Fruit fly (Drosophila melanogaster) whole organism, embryonic: Measurements from ENCODE around the gene CG46456.
A peak's percentile ranks its signal among the peaks of the same experiment; 100 is the strongest.

Experiments used
- Asciz ChIP-seq: fragments of 200-800 bp; sonication (Bioruptor generic); optimal IDR thresholded peaks from 2 replicates; lab custom pipeline; 2017; ENCODE audit warnings: missing biosample characterization, mild to moderate bottlenecking, missing genetic modification characterization, missing genetic modification reagents
- Bteb2 ChIP-seq: fragments of 200-800 bp; sonication (Bioruptor generic); optimal IDR thresholded peaks from 2 replicates; lab custom pipeline; 2016; ENCODE audit warnings: missing biosample characterization, missing genetic modification characterization
- C15 ChIP-seq: fragments of 200-800 bp; sonication (Bioruptor generic); IDR thresholded peaks from 3 replicates; pipeline ENCODE4 v1.3.6; 2022; ENCODE audit warnings: missing biosample characterization, missing genetic modification characterization
- CG1024 ChIP-seq: fragments of 200-800 bp; sonication (Bioruptor generic); IDR thresholded peaks from 2 replicates; pipeline ENCODE4 v1.3.6; 2022; ENCODE audit warnings: missing biosample characterization, missing genetic modification characterization
- CG10267 ChIP-seq: fragments of 200-800 bp; sonication (Bioruptor generic); optimal IDR thresholded peaks from 2 replicates; lab custom pipeline; 2018; ENCODE audit warnings: missing biosample characterization, mild to moderate bottlenecking, missing genetic modification characterization, moderate library complexity
- CG10366 ChIP-seq: fragments of 200-800 bp; sonication (Bioruptor generic); IDR thresholded peaks from 2 replicates; pipeline ENCODE4 v1.3.6; 2022; ENCODE audit warnings: missing biosample characterization, missing genetic modification characterization
- CG10462 ChIP-seq: fragments of 200-800 bp; sonication (Bioruptor generic); optimal IDR thresholded peaks from 2 replicates; lab custom pipeline; 2016; ENCODE audit warnings: missing biosample characterization, missing genetic modification characterization
- CG10979 ChIP-seq: fragments of 200-800 bp; sonication (Bioruptor generic); optimal IDR thresholded peaks from 2 replicates; lab custom pipeline; 2018; ENCODE audit warnings: missing biosample characterization, mild to moderate bottlenecking, missing genetic modification characterization, moderate library complexity
- CG17829 ChIP-seq: fragments of 200-800 bp; optimal IDR thresholded peaks from 2 replicates; lab custom pipeline; 2019; ENCODE audit warnings: missing biosample characterization, mild to moderate bottlenecking, missing genetic modification characterization, moderate library complexity
- CG18764 ChIP-seq: fragments of 200-800 bp; sonication (Bioruptor generic); optimal IDR thresholded peaks from 3 replicates; lab custom pipeline; 2016; ENCODE audit warnings: missing biosample characterization, missing genetic modification characterization
- CG2129 ChIP-seq: fragments of 200-800 bp; sonication (Bioruptor generic); IDR thresholded peaks from 2 replicates; pipeline ENCODE4 v1.3.6; 2022; ENCODE audit warnings: missing biosample characterization, missing genetic modification characterization; ENCODE audit not compliant: partially characterized antibody
- CG4820 ChIP-seq: fragments of 200-800 bp; sonication (Bioruptor generic); optimal IDR thresholded peaks from 3 replicates; lab custom pipeline; 2016; ENCODE audit warnings: missing biosample characterization, missing genetic modification characterization
- CG6813 ChIP-seq: fragments of 200-800 bp; sonication (Bioruptor generic); optimal IDR thresholded peaks from 2 replicates; lab custom pipeline; 2017; ENCODE audit warnings: missing biosample characterization, missing genetic modification characterization, mild to moderate bottlenecking, moderate library complexity, missing genetic modification reagents
- CG7928 ChIP-seq: fragments of 200-800 bp; sonication (Bioruptor generic); optimal IDR thresholded peaks from 2 replicates; lab custom pipeline; 2017; ENCODE audit warnings: missing biosample characterization, mild to moderate bottlenecking, missing genetic modification characterization
- CG8089 ChIP-seq: fragments of 200-800 bp; sonication (Bioruptor generic); optimal IDR thresholded peaks from 3 replicates; lab custom pipeline; 2016; ENCODE audit warnings: missing biosample characterization, missing genetic modification characterization
- CG8944 ChIP-seq: fragments of 200-800 bp; sonication (Bioruptor generic); optimal IDR thresholded peaks from 3 replicates; lab custom pipeline; 2016; ENCODE audit warnings: missing biosample characterization, missing genetic modification characterization
- CG9876 ChIP-seq: fragments of 200-800 bp; sonication (Bioruptor generic); optimal IDR thresholded peaks from 2 replicates; lab custom pipeline; 2016; ENCODE audit warnings: missing biosample characterization, missing genetic modification characterization
- D ChIP-seq, 2 experiments: fragments of 200-800 bp in 1 of 2; fragments of >200 bp in 1 of 2; sonication (Bioruptor generic) in 1 of 2; optimal IDR thresholded peaks; 2 replicates in 1 of 2; 3 replicates in 1 of 2; lab custom pipeline; 2017; ENCODE audit warnings: mild to moderate bottlenecking in 1 of 2, missing biosample characterization in 1 of 2, missing genetic modification characterization in 1 of 2, missing genetic modification reagents in 1 of 2
- D19A ChIP-seq: fragments of 200-800 bp; optimal IDR thresholded peaks from 3 replicates; lab custom pipeline; 2019; ENCODE audit warnings: missing biosample characterization, mild to moderate bottlenecking, missing genetic modification characterization, moderate library complexity
- Fer3 ChIP-seq: fragments of 200-800 bp; sonication (Bioruptor generic); optimal IDR thresholded peaks from 2 replicates; lab custom pipeline; 2018; ENCODE audit warnings: missing biosample characterization, mild to moderate bottlenecking, missing genetic modification characterization, moderate library complexity
- HHEX ChIP-seq: fragments of 200-800 bp; sonication (Bioruptor generic); optimal IDR thresholded peaks from 3 replicates; lab custom pipeline; 2017; ENCODE audit warnings: missing biosample characterization, mild to moderate bottlenecking, missing genetic modification characterization, missing genetic modification reagents
- Hmr ChIP-seq: fragments of 200-800 bp; sonication (Bioruptor generic); optimal IDR thresholded peaks from 3 replicates; lab custom pipeline; 2017; ENCODE audit warnings: mild to moderate bottlenecking, missing biosample characterization, missing genetic modification reagents, missing genetic modification characterization
- Lhr ChIP-seq: fragments of 200-800 bp; sonication (Bioruptor generic); optimal IDR thresholded peaks from 3 replicates; lab custom pipeline; 2017; ENCODE audit warnings: mild to moderate bottlenecking, missing biosample characterization, missing genetic modification reagents, missing genetic modification characterization
- MBD-R2 ChIP-seq: fragments of 200-800 bp; sonication (Bioruptor generic); IDR thresholded peaks from 2 replicates; pipeline ENCODE4 v1.3.6; 2022; ENCODE audit warnings: missing biosample characterization, missing genetic modification characterization
- Nf-YC ChIP-seq: fragments of 200-800 bp; optimal IDR thresholded peaks from 3 replicates; lab custom pipeline; 2019; ENCODE audit warnings: missing biosample characterization, mild to moderate bottlenecking, missing genetic modification characterization, moderate library complexity
- Sin3A ChIP-seq: fragments of >200 bp; optimal IDR thresholded peaks from 2 replicates; lab custom pipeline; 2018
- Sox102F ChIP-seq: fragments of 200-800 bp; sonication (Bioruptor generic); optimal IDR thresholded peaks from 2 replicates; lab custom pipeline; 2018; ENCODE audit warnings: missing biosample characterization, mild to moderate bottlenecking, missing genetic modification characterization, moderate library complexity
- Ssrp ChIP-seq: fragments of 200-800 bp; sonication (Bioruptor generic); optimal IDR thresholded peaks from 2 replicates; lab custom pipeline; 2018; ENCODE audit warnings: missing biosample characterization, mild to moderate bottlenecking, missing genetic modification characterization, moderate library complexity
- Xrp1 ChIP-seq: fragments of 200-800 bp; sonication (Bioruptor generic); IDR thresholded peaks from 2 replicates; pipeline ENCODE4 v1.3.6; 2022; ENCODE audit warnings: missing biosample characterization, missing genetic modification characterization
- ash1 ChIP-seq: fragments of 200-800 bp; sonication (Bioruptor generic); optimal IDR thresholded peaks from 2 replicates; lab custom pipeline; 2018; ENCODE audit warnings: missing biosample characterization, mild to moderate bottlenecking, missing genetic modification characterization
- bbx ChIP-seq: fragments of 200-800 bp; sonication (Bioruptor generic); IDR thresholded peaks from 2 replicates; pipeline ENCODE4 v1.3.6; 2022; ENCODE audit warnings: missing biosample characterization, missing genetic modification characterization; ENCODE audit not compliant: partially characterized antibody
- chinmo ChIP-seq: fragments of 200-800 bp; sonication (Bioruptor generic); IDR thresholded peaks from 4 replicates; pipeline ENCODE4 v1.3.6; 2022; ENCODE audit warnings: missing biosample characterization, missing genetic modification characterization; ENCODE audit not compliant: partially characterized antibody
- cwo ChIP-seq: fragments of 200-800 bp; sonication (Bioruptor generic); optimal IDR thresholded peaks from 3 replicates; lab custom pipeline; 2017; ENCODE audit warnings: missing biosample characterization, missing genetic modification characterization, mild to moderate bottlenecking, moderate library complexity, missing genetic modification reagents
- eve ChIP-seq, 2 experiments: fragments of >200 bp; optimal IDR thresholded peaks; 2 replicates each; lab custom pipeline; 2017; ENCODE audit warnings: missing biosample characterization in 2 of 2, missing genetic modification characterization in 2 of 2
- ewg ChIP-seq: fragments of 200-800 bp; sonication (Bioruptor generic); optimal IDR thresholded peaks from 3 replicates; lab custom pipeline; 2017; ENCODE audit warnings: mild to moderate bottlenecking, missing biosample characterization, missing genetic modification reagents, missing genetic modification characterization
- eyg ChIP-seq: fragments of 200-800 bp; sonication (Bioruptor generic); optimal IDR thresholded peaks from 3 replicates; lab custom pipeline; 2016; ENCODE audit warnings: missing biosample characterization, missing genetic modification characterization
- gro ChIP-seq: fragments of 200-800 bp; sonication (Bioruptor generic); optimal IDR thresholded peaks from 2 replicates; lab custom pipeline; 2016; ENCODE audit warnings: missing biosample characterization, missing genetic modification characterization
- otp ChIP-seq: fragments of 200-800 bp; sonication (Bioruptor generic); IDR thresholded peaks from 3 replicates; pipeline ENCODE4, ENCODE4 v1.3.6; 2022; ENCODE audit warnings: missing biosample characterization, missing genetic modification characterization
- phol ChIP-seq: fragments of 200-800 bp; sonication (Bioruptor generic); optimal IDR thresholded peaks from 3 replicates; lab custom pipeline; 2018; ENCODE audit warnings: missing biosample characterization, mild to moderate bottlenecking, missing genetic modification characterization, moderate library complexity
- pros ChIP-seq: fragments of 200-800 bp; sonication (Bioruptor generic); optimal IDR thresholded peaks from 3 replicates; lab custom pipeline; 2019; ENCODE audit warnings: missing biosample characterization, mild to moderate bottlenecking, missing genetic modification characterization, moderate library complexity
- row ChIP-seq: fragments of 200-800 bp; sonication (Bioruptor generic); IDR thresholded peaks from 3 replicates; pipeline ENCODE4 v1.3.6; 2022; ENCODE audit warnings: missing biosample characterization, missing genetic modification characterization
- sens-2 ChIP-seq: fragments of 200-800 bp; sonication (Bioruptor generic); IDR thresholded peaks from 2 replicates; pipeline ENCODE4 v1.3.6; 2022; ENCODE audit warnings: missing biosample characterization, missing genetic modification characterization
- sisA ChIP-seq: fragments of 200-800 bp; sonication (Bioruptor generic); IDR thresholded peaks from 2 replicates; pipeline ENCODE4 v1.3.6; 2022; ENCODE audit warnings: missing biosample characterization, missing genetic modification characterization
- sob ChIP-seq: fragments of 200-800 bp; sonication (Bioruptor generic); IDR thresholded peaks from 2 replicates; pipeline ENCODE4 v1.3.6; 2022; ENCODE audit warnings: missing biosample characterization, missing genetic modification characterization
- sug ChIP-seq: fragments of 200-800 bp; optimal IDR thresholded peaks from 2 replicates; lab custom pipeline; 2019; ENCODE audit warnings: missing biosample characterization, mild to moderate bottlenecking, missing genetic modification characterization, moderate library complexity
- trh ChIP-seq: fragments of 200-800 bp; sonication (Bioruptor generic); optimal IDR thresholded peaks from 2 replicates; lab custom pipeline; 2016; ENCODE audit warnings: missing biosample characterization, missing genetic modification characterization

Gene CG46456

dm6 chr3L:5360039-5360988 is 5.2 kb upstream of the CG46456 start, which contains the start of gene Cyt-c1 (continued):
- no peak for TF ChIP-seq Ssrp (tag; lab: Kevin White, UChicago)
- TF ChIP-seq eve (GFP tag; optimal IDR thresholded peaks at IDR 0.05; lab: Kevin White, UChicago), result no peak
- no peak for TF ChIP-seq sens-2
- 0 out of 2 replicates have a peak, but pooled peaks have one; percentile 4 for TF ChIP-seq Xrp1 (GFP tag; lab: Robert Waterston, UW)
- peak; percentile 71 for TF ChIP-seq row (GFP tag; lab: Robert Waterston, UW)
- TF ChIP-seq cwo (GFP tag; lab: Kevin White, UChicago), result no peak
- peak; percentile 18 for TF ChIP-seq Sin3A (lab: Kevin White, UChicago)
- TF ChIP-seq CG8944 (GFP tag; lab: Kevin White, UChicago), result no peak
- no peak for TF ChIP-seq pros (GFP tag; lab: Kevin White, UChicago)
- no peak for TF ChIP-seq gro
- peak; percentile 16 for TF ChIP-seq CG6813
- peak; percentile 67 for TF ChIP-seq Nf-YC
- TF ChIP-seq MBD-R2, result peak; percentile 41
- no peak for TF ChIP-seq CG9876
- no peak for TF ChIP-seq Fer3
- no peak for TF ChIP-seq chinmo

- TF ChIP-seq sug, result peak; percentile 31
- TF ChIP-seq Sox102F (GFP tag; lab: Kevin White, UChicago), result peak; percentile 19
- peak; percentile 1 for TF ChIP-seq HHEX
- TF ChIP-seq phol, result peak; percentile 26
- TF ChIP-seq C15 (GFP tag; lab: Robert Waterston, UW), result 0 out of 3 replicates have a peak, but pooled peaks have one; percentile 26
- TF ChIP-seq D (optimal IDR thresholded peaks at IDR 0.05; lab: Kevin White, UChicago), result no peak
- no peak for TF ChIP-seq D (GFP tag; optimal IDR thresholded peaks at IDR 0.05; lab: Kevin White, UChicago)
- peak; percentile 33 for TF ChIP-seq CG10267 (tag; lab: Kevin White, UChicago)
- TF ChIP-seq otp (GFP tag; lab: Robert Waterston, UW), result no peak
- TF ChIP-seq CG10462 (GFP tag; lab: Kevin White, UChicago), result no peak
- 0 out of 2 replicates have a peak, but pooled peaks have one; percentile 25 for TF ChIP-seq sob (GFP tag; lab: Robert Waterston, UW)
- no peak for TF ChIP-seq CG1024
- TF ChIP-seq Hmr, result peak; percentile 3
- TF ChIP-seq eyg (GFP tag; lab: Kevin White, UChicago), result no peak
- peak; percentile 45 for TF ChIP-seq CG17829 (tag; lab: Kevin White, UChicago)
- TF ChIP-seq trh (GFP tag; lab: Kevin White, UChicago), result no peak
- TF ChIP-seq CG18764 (GFP tag; lab: Kevin White, UChicago), result no peak
- TF ChIP-seq bbx (GFP tag; lab: Robert Waterston, UW), result no peak
- no peak for TF ChIP-seq ewg (GFP tag; lab: Kevin White, UChicago)
- TF ChIP-seq CG2129 (GFP tag; lab: Robert Waterston, UW), result peak; percentile 15; the same call in 1 of the 2 replicates
- no peak for TF ChIP-seq Lhr (GFP tag; lab: Kevin White, UChicago)
- TF ChIP-seq Nf-YC, result peak; percentile 69
- no peak for TF ChIP-seq CG10366 (GFP tag; lab: Robert Waterston, UW)
- no peak for TF ChIP-seq CG7928
- no peak for TF ChIP-seq Bteb2 (GFP tag; lab: Kevin White, UChicago)
- TF ChIP-seq CG8089 (GFP tag; lab: Kevin White, UChicago), result no peak
- TF ChIP-seq CG10979 (tag; lab: Kevin White, UChicago), result peak; percentile 10
- no peak for TF ChIP-seq CG4820 (GFP tag; lab: Kevin White, UChicago)
- no peak for TF ChIP-seq sisA (GFP tag; lab: Robert Waterston, UW)
- no peak for TF ChIP-seq Asciz (GFP tag; lab: Kevin White, UChicago)
- peak; percentile 15 for TF ChIP-seq D19A (tag; lab: Kevin White, UChicago)
- TF ChIP-seq ash1 (GFP tag; lab: Kevin White, UChicago), result no peak
Observed at dm6 chr3L:5359208-5360003, 4.3 kb upstream of the CG46456 start, which contains the start of gene Klp64D. TSS of gene Klp64D (minus strand) at chr3L:5359392.
